Fruit fly (Drosophila melanogaster) whole organism, embryonic: ENCODE data around the gene Noa36.
A peak's percentile ranks its signal among the peaks of the same experiment; 100 is the strongest.

ENCODE experiments used
- Abd-B ChIP-seq: fragments of 200-800 bp; sonication (Bioruptor generic); optimal IDR thresholded peaks from 2 replicates; lab custom pipeline; 2018; ENCODE audit warnings: missing biosample characterization, mild to moderate bottlenecking, missing genetic modification characterization, moderate library complexity
- Ada2b ChIP-seq: fragments of 200-800 bp; sonication (Bioruptor generic); IDR thresholded peaks from 2 replicates; pipeline ENCODE4 v1.3.6; 2022; ENCODE audit warnings: missing biosample characterization, missing genetic modification characterization
- Awh ChIP-seq: fragments of 200-800 bp; sonication (Bioruptor generic); IDR thresholded peaks from 2 replicates; pipeline ENCODE4, ENCODE4 v1.3.6; 2022; ENCODE audit warnings: missing biosample characterization, missing genetic modification characterization
- Bgb ChIP-seq: fragments of 200-800 bp; sonication (Bioruptor generic); IDR thresholded peaks from 2 replicates; pipeline ENCODE4 v1.3.6; 2022; ENCODE audit warnings: missing biosample characterization, missing genetic modification characterization; ENCODE audit not compliant: partially characterized antibody
- BtbVII ChIP-seq: fragments of 200-800 bp; sonication (Bioruptor generic); optimal IDR thresholded peaks from 3 replicates; lab custom pipeline; 2017; ENCODE audit warnings: missing biosample characterization, mild to moderate bottlenecking, missing genetic modification characterization
- CG10431 ChIP-seq: fragments of 200-800 bp; sonication (Bioruptor generic); optimal IDR thresholded peaks from 3 replicates; lab custom pipeline; 2018; ENCODE audit warnings: missing biosample characterization, mild to moderate bottlenecking, missing genetic modification characterization
- CG10565 ChIP-seq: fragments of 200-800 bp; sonication (Bioruptor generic); optimal IDR thresholded peaks from 3 replicates; lab custom pipeline; 2016; ENCODE audit warnings: missing biosample characterization, mild to moderate bottlenecking, missing genetic modification characterization
- CG11093 ChIP-seq: fragments of 200-800 bp; sonication (Bioruptor generic); IDR thresholded peaks from 3 replicates; pipeline ENCODE4 v1.3.6; 2022; ENCODE audit warnings: missing biosample characterization, missing genetic modification characterization
- CG15479 ChIP-seq: fragments of 200-800 bp; sonication (Bioruptor generic); optimal IDR thresholded peaks from 3 replicates; lab custom pipeline; 2019; ENCODE audit warnings: missing biosample characterization, mild to moderate bottlenecking, missing genetic modification characterization, moderate library complexity
- CG17186 ChIP-seq: fragments of 200-800 bp; sonication (Bioruptor generic); optimal IDR thresholded peaks from 3 replicates; lab custom pipeline; 2017; ENCODE audit warnings: missing biosample characterization, missing genetic modification reagents, missing genetic modification characterization
- CG17359 ChIP-seq: fragments of 200-800 bp; sonication (Bioruptor generic); optimal IDR thresholded peaks from 3 replicates; lab custom pipeline; 2018; ENCODE audit warnings: missing biosample characterization, mild to moderate bottlenecking, missing genetic modification characterization, moderate library complexity
- CG1792 ChIP-seq: fragments of 200-800 bp; sonication (Bioruptor generic); optimal IDR thresholded peaks from 2 replicates; lab custom pipeline; 2016; ENCODE audit warnings: missing biosample characterization, missing genetic modification characterization
- CG18599 ChIP-seq: fragments of 200-800 bp; sonication (Bioruptor generic); optimal IDR thresholded peaks from 3 replicates; lab custom pipeline; 2017; ENCODE audit warnings: missing biosample characterization, missing genetic modification characterization, mild to moderate bottlenecking, moderate library complexity, missing genetic modification reagents
- CG2875 ChIP-seq: fragments of 200-800 bp; sonication (Bioruptor generic); optimal IDR thresholded peaks from 2 replicates; lab custom pipeline; 2017; ENCODE audit warnings: missing biosample characterization, mild to moderate bottlenecking, missing genetic modification characterization, missing genetic modification reagents
- CG3281 ChIP-seq: fragments of 200-800 bp; sonication (Bioruptor generic); optimal IDR thresholded peaks from 3 replicates; lab custom pipeline; 2017; ENCODE audit warnings: missing biosample characterization, mild to moderate bottlenecking, missing genetic modification characterization
- CG3407 ChIP-seq: fragments of 200-800 bp; sonication (Bioruptor generic); optimal IDR thresholded peaks from 2 replicates; lab custom pipeline; 2018; ENCODE audit warnings: missing biosample characterization, mild to moderate bottlenecking, missing genetic modification characterization
- CG34376 ChIP-seq: fragments of 200-800 bp; sonication (Bioruptor generic); optimal IDR thresholded peaks from 2 replicates; lab custom pipeline; 2018; ENCODE audit warnings: missing biosample characterization, mild to moderate bottlenecking, missing genetic modification characterization
- CG4360 ChIP-seq: fragments of 200-800 bp; sonication (Bioruptor generic); IDR thresholded peaks from 2 replicates; pipeline ENCODE4 v1.3.6; 2022; ENCODE audit warnings: missing biosample characterization, missing genetic modification characterization
- CG43689 ChIP-seq: fragments of 200-800 bp; sonication (Bioruptor generic); IDR thresholded peaks from 2 replicates; pipeline ENCODE4 v1.3.6; 2022; ENCODE audit warnings: missing biosample characterization, missing genetic modification characterization
- CG5245 ChIP-seq: fragments of 200-800 bp; sonication (Bioruptor generic); optimal IDR thresholded peaks from 3 replicates; lab custom pipeline; 2016; ENCODE audit warnings: missing biosample characterization, missing genetic modification characterization
- CG6175 ChIP-seq: fragments of 200-800 bp; sonication (Bioruptor generic); IDR thresholded peaks from 3 replicates; pipeline ENCODE4 v1.3.6; 2022; ENCODE audit warnings: missing biosample characterization, missing genetic modification characterization
- CG6254 ChIP-seq: fragments of 200-800 bp; sonication (Bioruptor generic); optimal IDR thresholded peaks from 3 replicates; lab custom pipeline; 2017; ENCODE audit warnings: mild to moderate bottlenecking, missing biosample characterization, missing genetic modification reagents, missing genetic modification characterization
- CG6791 ChIP-seq: fragments of 200-800 bp; sonication (Bioruptor generic); IDR thresholded peaks from 3 replicates; pipeline ENCODE4 v1.3.6; 2022; ENCODE audit warnings: missing biosample characterization, missing genetic modification characterization; ENCODE audit not compliant: partially characterized antibody
- CG7786 ChIP-seq: fragments of 200-800 bp; sonication (Bioruptor generic); optimal IDR thresholded peaks from 2 replicates; lab custom pipeline; 2016; ENCODE audit warnings: missing biosample characterization, missing genetic modification characterization
- CG8089 ChIP-seq: fragments of 200-800 bp; sonication (Bioruptor generic); optimal IDR thresholded peaks from 3 replicates; lab custom pipeline; 2016; ENCODE audit warnings: missing biosample characterization, missing genetic modification characterization
- Doc3 ChIP-seq: fragments of 200-800 bp; sonication (Bioruptor generic); IDR thresholded peaks from 3 replicates; pipeline ENCODE4 v1.3.6; 2022; ENCODE audit warnings: missing biosample characterization, missing genetic modification characterization; ENCODE audit not compliant: partially characterized antibody
- HmgZ ChIP-seq: fragments of 200-800 bp; sonication (Bioruptor generic); optimal IDR thresholded peaks from 2 replicates; lab custom pipeline; 2018; ENCODE audit warnings: missing biosample characterization, mild to moderate bottlenecking, missing genetic modification characterization
- Hr3 ChIP-seq: fragments of 200-800 bp; sonication (Bioruptor generic); optimal IDR thresholded peaks from 3 replicates; lab custom pipeline; 2016; ENCODE audit warnings: missing biosample characterization, missing genetic modification characterization
- MBD-R2 ChIP-seq: fragments of 200-800 bp; sonication (Bioruptor generic); IDR thresholded peaks from 2 replicates; pipeline ENCODE4 v1.3.6; 2022; ENCODE audit warnings: missing biosample characterization, missing genetic modification characterization
- Meics ChIP-seq: fragments of 200-800 bp; sonication (Bioruptor generic); optimal IDR thresholded peaks from 2 replicates; lab custom pipeline; 2017; ENCODE audit warnings: missing biosample characterization, mild to moderate bottlenecking, missing genetic modification characterization
- Opbp ChIP-seq: fragments of 200-800 bp; sonication (Bioruptor generic); IDR thresholded peaks from 3 replicates; pipeline ENCODE4 v1.3.6; 2022; ENCODE audit warnings: missing biosample characterization, missing genetic modification characterization; ENCODE audit not compliant: partially characterized antibody
- Poxn ChIP-seq: fragments of 200-800 bp; sonication (Bioruptor generic); IDR thresholded peaks from 2 replicates; pipeline ENCODE4 v1.3.6; 2022; ENCODE audit warnings: missing biosample characterization, missing genetic modification characterization
- Side ChIP-seq: fragments of 200-800 bp; sonication (Bioruptor generic); optimal IDR thresholded peaks from 2 replicates; lab custom pipeline; 2016; ENCODE audit warnings: missing biosample characterization, missing genetic modification characterization
- Trl ChIP-seq, 3 experiments: fragments of >200 bp in 2 of 3; fragments of 200-800 bp in 1 of 3; sonication (Bioruptor generic) in 1 of 3; optimal IDR thresholded peaks; 2 replicates in 1 of 3; 3 replicates in 2 of 3; lab custom pipeline; 2016 to 2017; ENCODE audit warnings: missing biosample characterization in 1 of 3, missing genetic modification characterization in 1 of 3
- Usf ChIP-seq: fragments of 200-800 bp; sonication (Bioruptor generic); optimal IDR thresholded peaks from 2 replicates; lab custom pipeline; 2017; ENCODE audit warnings: missing genotype, missing biosample characterization, missing genetic modification characterization
- cad ChIP-seq: fragments of >200 bp; optimal IDR thresholded peaks from 2 replicates; lab custom pipeline; 2017; ENCODE audit warnings: missing biosample characterization, missing genetic modification characterization
- gcm2 ChIP-seq: fragments of 200-800 bp; sonication (Bioruptor generic); optimal IDR thresholded peaks from 2 replicates; lab custom pipeline; 2016; ENCODE audit warnings: missing biosample characterization, missing genetic modification characterization
- gro ChIP-seq: fragments of 200-800 bp; sonication (Bioruptor generic); optimal IDR thresholded peaks from 2 replicates; lab custom pipeline; 2016; ENCODE audit warnings: missing biosample characterization, missing genetic modification characterization
- gt ChIP-seq: fragments of 200-800 bp; sonication (Bioruptor generic); IDR thresholded peaks from 2 replicates; pipeline ENCODE4 v1.3.6; 2022; ENCODE audit warnings: missing biosample characterization, missing genetic modification characterization
- jumu ChIP-seq: fragments of 200-800 bp; sonication (Bioruptor generic); optimal IDR thresholded peaks from 3 replicates; lab custom pipeline; 2016; ENCODE audit warnings: missing biosample characterization, missing genetic modification characterization
- kni ChIP-seq: fragments of 200-800 bp; sonication (Bioruptor generic); optimal IDR thresholded peaks from 3 replicates; lab custom pipeline; 2017; ENCODE audit warnings: mild to moderate bottlenecking, missing biosample characterization, missing genetic modification reagents, missing genetic modification characterization
- nerfin-2 ChIP-seq: fragments of 200-800 bp; sonication (Bioruptor generic); IDR thresholded peaks from 2 replicates; pipeline ENCODE4 v1.3.6; 2022; ENCODE audit warnings: missing biosample characterization, missing genetic modification characterization; ENCODE audit not compliant: partially characterized antibody
- prd ChIP-seq, 3 experiments: fragments of >200 bp in 2 of 3; fragments of 200-800 bp in 1 of 3; sonication (Bioruptor generic) in 1 of 3; optimal IDR thresholded peaks in 2 of 3; IDR thresholded peaks in 1 of 3; 2 replicates in 2 of 3; 3 replicates in 1 of 3; pipeline versions ENCODE4 v1.3.6 to Lab custom; 2017 to 2022; ENCODE audit warnings: missing biosample characterization in 1 of 3, missing genetic modification characterization in 1 of 3
- scrt ChIP-seq: fragments of 200-800 bp; sonication (Bioruptor generic); optimal IDR thresholded peaks from 2 replicates; lab custom pipeline; 2018; ENCODE audit warnings: missing biosample characterization, mild to moderate bottlenecking, missing genetic modification characterization, moderate library complexity
- sens ChIP-seq: fragments of 200-800 bp; sonication (Bioruptor generic); peaks from one replicate; lab custom pipeline; 2016; ENCODE audit warnings: missing biosample characterization, missing genetic modification characterization
- slp2 ChIP-seq: fragments of 200-800 bp; sonication (Bioruptor generic); optimal IDR thresholded peaks from 2 replicates; lab custom pipeline; 2016; ENCODE audit warnings: missing biosample characterization, missing genetic modification characterization
- sug ChIP-seq: fragments of 200-800 bp; optimal IDR thresholded peaks from 2 replicates; lab custom pipeline; 2019; ENCODE audit warnings: missing biosample characterization, mild to moderate bottlenecking, missing genetic modification characterization, moderate library complexity
- tll ChIP-seq, 2 experiments: fragments of 200-800 bp in 1 of 2; fragments of >200 bp in 1 of 2; sonication (Bioruptor generic) in 1 of 2; optimal IDR thresholded peaks; 2 replicates each; lab custom pipeline; 2017 to 2019; ENCODE audit warnings: missing biosample characterization in 2 of 2, missing genetic modification characterization in 2 of 2, mild to moderate bottlenecking in 1 of 2, moderate library complexity in 1 of 2
- zfh2 ChIP-seq: fragments of 200-800 bp; sonication (Bioruptor generic); optimal IDR thresholded peaks from 2 replicates; lab custom pipeline; 2016; ENCODE audit warnings: missing biosample characterization, missing genetic modification characterization

Gene Noa36

DNA sequence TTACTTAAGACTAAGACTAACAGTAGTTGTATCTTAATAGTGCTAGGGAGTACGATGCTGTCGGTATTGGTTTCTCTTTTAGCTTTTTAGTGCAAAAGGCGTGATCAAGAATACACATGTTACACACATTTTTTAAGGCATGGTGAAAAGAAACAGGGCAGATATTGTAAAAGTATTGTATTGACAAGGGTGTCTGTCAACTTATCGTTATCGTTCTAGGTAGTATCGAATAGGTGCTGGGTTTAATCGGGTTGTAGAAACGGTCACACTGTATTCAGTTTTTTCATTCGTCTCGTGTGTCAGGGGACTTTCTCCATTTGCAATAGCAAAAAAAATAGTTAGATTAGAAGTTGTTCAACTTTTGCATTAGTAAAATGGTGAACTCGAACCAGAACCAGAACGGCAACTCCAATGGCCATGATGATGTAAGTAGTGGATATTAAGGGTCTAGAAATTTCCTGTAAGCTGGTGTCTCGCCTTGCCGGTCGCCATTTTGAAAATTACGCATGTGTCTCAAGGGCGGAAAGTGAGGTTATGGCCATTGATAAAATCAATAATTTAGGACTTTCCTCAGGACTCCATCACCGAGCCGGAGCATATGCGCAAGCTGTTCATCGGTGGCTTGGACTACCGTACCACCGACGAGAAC lies 1.2 kb upstream of the Noa36 start (continued):
- no peak for TF ChIP-seq CG18599 (GFP tag; lab: Kevin White, UChicago)
- no peak for TF ChIP-seq CG43689
- no peak for TF ChIP-seq Abd-B
- peak; percentile 52 for TF ChIP-seq CG17186 (GFP tag; lab: Kevin White, UChicago)
- TF ChIP-seq tll (GFP tag; optimal IDR thresholded peaks at IDR 0.05; lab: Kevin White, UChicago) = no peak
- TF ChIP-seq CG6254 (GFP tag; lab: Kevin White, UChicago) = peak; percentile 52
- TF ChIP-seq CG6175 (GFP tag; lab: Robert Waterston, UW) = no peak
- TF ChIP-seq Opbp = peak; percentile 67
- no peak for TF ChIP-seq slp2
- no peak for TF ChIP-seq prd (optimal IDR thresholded peaks at IDR 0.05; lab: Kevin White, UChicago)
- TF ChIP-seq prd (GFP tag; IDR thresholded peaks at IDR 0.05; lab: Robert Waterston, UW) = no peak
- TF ChIP-seq CG7786 (GFP tag; lab: Kevin White, UChicago) = no peak
- no peak for TF ChIP-seq jumu
- no peak for TF ChIP-seq Hr3 (GFP tag; lab: Kevin White, UChicago)
- no peak for TF ChIP-seq cad (GFP tag; lab: Kevin White, UChicago)
- TF ChIP-seq CG3407 (GFP tag; lab: Kevin White, UChicago) = no peak
- TF ChIP-seq HmgZ (tag; lab: Kevin White, UChicago) = peak; percentile 27
- no peak for TF ChIP-seq CG5245
- no peak for TF ChIP-seq scrt (GFP tag; lab: Kevin White, UChicago)
- TF ChIP-seq MBD-R2 = peak; percentile 14; the same call in 1 of the 2 replicates
- TF ChIP-seq Side (GFP tag; lab: Kevin White, UChicago) = no peak
- TF ChIP-seq CG3281 (GFP tag; lab: Kevin White, UChicago) = peak; percentile 12
- no peak for TF ChIP-seq CG8089 (GFP tag; lab: Kevin White, UChicago)
- peak; percentile 62; the same call in 1 of the 2 replicates for TF ChIP-seq Bgb (GFP tag; lab: Robert Waterston, UW)
- TF ChIP-seq CG2875 (GFP tag; lab: Kevin White, UChicago) = no peak
- TF ChIP-seq gt (GFP tag; lab: Robert Waterston, UW) = no peak
- no peak for TF ChIP-seq kni (GFP tag; lab: Kevin White, UChicago)
- no peak for TF ChIP-seq CG34376 (GFP tag; lab: Kevin White, UChicago)
- no peak for TF ChIP-seq Awh (GFP tag; lab: Robert Waterston, UW)
- no peak for TF ChIP-seq gcm2 (GFP tag; lab: Kevin White, UChicago)
- TF ChIP-seq gro (GFP tag; lab: Kevin White, UChicago) = no peak
- TF ChIP-seq CG17359 (tag; lab: Kevin White, UChicago) = no peak
- TF ChIP-seq Poxn (GFP tag; lab: Robert Waterston, UW) = no peak
- no peak for TF ChIP-seq Trl (optimal IDR thresholded peaks at IDR 0.05; lab: Kevin White, UChicago)
- TF ChIP-seq Trl (GFP tag; optimal IDR thresholded peaks at IDR 0.05; lab: Kevin White, UChicago) = no peak
- peak; percentile 5 for TF ChIP-seq CG10431 (GFP tag; lab: Kevin White, UChicago)
- no peak for TF ChIP-seq Usf
- no peak for TF ChIP-seq Doc3 (GFP tag; lab: Robert Waterston, UW)
- TF ChIP-seq CG6791 (GFP tag; lab: Robert Waterston, UW) = peak; percentile 76
- TF ChIP-seq CG10565 (GFP tag; lab: Kevin White, UChicago) = no peak
- no peak for TF ChIP-seq CG1792 (GFP tag; lab: Kevin White, UChicago)
- no peak for TF ChIP-seq Ada2b
- peak; percentile 41; the same call in 1 of the 2 replicates for TF ChIP-seq nerfin-2 (GFP tag; lab: Robert Waterston, UW)
- no peak for TF ChIP-seq Meics (GFP tag; lab: Kevin White, UChicago)
- TF ChIP-seq sens (GFP tag; lab: Kevin White, UChicago) = peak; percentile 77
- TF ChIP-seq zfh2 (GFP tag; lab: Kevin White, UChicago) = peak; percentile 21
- peak; percentile 42 for TF ChIP-seq sug (tag; lab: Kevin White, UChicago)
- no peak for TF ChIP-seq CG11093 (GFP tag; lab: Robert Waterston, UW)
- no peak for TF ChIP-seq BtbVII (GFP tag; lab: Kevin White, UChicago)
- TF ChIP-seq CG15479 = no peak
- no peak for TF ChIP-seq CG4360 (GFP tag; lab: Robert Waterston, UW)
